Worm (Caenorhabditis elegans): Measurements from ENCODE around the gene B0222.5.

- TF ChIP-seq nhr-90 (tag; optimal IDR thresholded peaks at IDR 0.05; ENCODE audit: poor library complexity) (no peak), unc-62 (GFP tag; optimal IDR thresholded peaks at IDR 0.05) (no peak), nhr-20 (tag; optimal IDR thresholded peaks at IDR 0.05) (no peak), nhr-11 (tag; optimal IDR thresholded peaks at IDR 0.05) (no peak), nhr-28 (tag; optimal IDR thresholded peaks at IDR 0.05) (no peak), mdl-1 (tag; optimal IDR thresholded peaks at IDR 0.05) (no peak), unc-130 (tag; optimal IDR thresholded peaks at IDR 0.05) (no peak), lin-13 (GFP tag; optimal IDR thresholded peaks at IDR 0.05) (no peak), ceh-82 (tag; optimal IDR thresholded peaks at IDR 0.05) (no peak), mef-2 (tag; optimal IDR thresholded peaks at IDR 0.05) (no peak), ama-1 (optimal IDR thresholded peaks at IDR 0.05) (no peak), C34B4.2 (tag; optimal IDR thresholded peaks at IDR 0.05) (no peak), fos-1 (tag; optimal IDR thresholded peaks at IDR 0.05) (no peak), nhr-85 (tag) (no peak)
These were observed at the start of gene B0222.5 for ce11 chrV:9154772-9155171.

All from whole organism, L1 larva.